Fruit fly (Drosophila melanogaster) whole organism, adult: ENCODE data around the gene CG13377.
A peak's percentile ranks its signal among the peaks of the same experiment; 100 is the strongest.

Experiments used
- CG11617 ChIP-seq: fragments of 200-800 bp; sonication (Bioruptor generic); optimal IDR thresholded peaks from 2 replicates; lab custom pipeline; 2017; ENCODE audit warnings: mild to moderate bottlenecking, missing biosample characterization, missing genetic modification reagents, missing genetic modification characterization
- CG7101 ChIP-seq: fragments of 200-800 bp; sonication (Bioruptor generic); optimal IDR thresholded peaks from 2 replicates; lab custom pipeline; 2018; ENCODE audit warnings: missing biosample characterization, mild to moderate bottlenecking, missing genetic modification characterization, moderate library complexity
- Hr96 ChIP-seq: fragments of 200-800 bp; sonication (Bioruptor generic); optimal IDR thresholded peaks from 2 replicates; lab custom pipeline; 2016; ENCODE audit warnings: missing biosample characterization, missing genetic modification characterization
- bab1 ChIP-seq: fragments of 200-800 bp; sonication (Bioruptor generic); optimal IDR thresholded peaks from 3 replicates; lab custom pipeline; 2019; ENCODE audit warnings: missing biosample characterization, mild to moderate bottlenecking, missing genetic modification characterization, moderate library complexity

DNA sequence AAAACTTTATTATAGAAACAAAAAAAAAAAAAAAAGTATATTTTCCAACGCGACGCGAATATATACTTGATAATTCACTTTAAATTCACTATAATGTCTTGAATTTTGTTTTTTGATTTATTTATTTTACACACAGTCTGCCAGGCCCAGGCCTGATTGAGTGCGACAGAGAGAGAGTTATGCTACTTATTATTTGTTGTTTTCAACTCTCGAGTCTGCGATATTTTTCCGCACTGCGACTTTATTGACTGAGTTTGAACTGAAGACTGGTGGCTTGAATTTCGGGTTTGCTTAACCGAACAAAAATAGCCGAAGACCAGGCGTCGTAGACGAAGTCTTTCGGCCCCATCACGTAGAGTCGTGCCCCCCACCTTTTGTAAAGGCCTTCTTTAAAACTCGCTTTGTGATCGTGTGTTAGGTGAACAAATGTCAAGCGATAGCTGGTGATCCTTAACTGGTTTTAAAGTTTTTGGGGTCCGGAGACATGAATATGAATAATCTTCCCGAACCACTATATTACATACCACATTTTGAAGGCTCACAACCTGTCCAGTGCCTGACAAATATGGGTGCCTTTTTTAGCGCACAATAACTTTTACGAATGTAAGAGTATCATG, at the start of gene CG13377:
- TF ChIP-seq Hr96 (GFP tag; lab: Kevin White, UChicago), result no peak
- no peak for TF ChIP-seq CG11617 (GFP tag; lab: Kevin White, UChicago)
- TF ChIP-seq CG7101 (tag; lab: Kevin White, UChicago), result no peak
- peak; percentile 20 for TF ChIP-seq bab1 (GFP tag; lab: Kevin White, UChicago)
